Worm (Caenorhabditis elegans) whole organism, L3 larva: ENCODE results near the gene F28C6.8.

Source experiments
- R02D3.7 ChIP-seq: fragments of 150-350 bp; optimal IDR thresholded peaks from 2 replicates; lab custom pipeline; 2014; ENCODE audit warnings: missing biosample characterization, missing genetic modification characterization
- aly-2 ChIP-seq: fragments of 150-350 bp; optimal IDR thresholded peaks from 2 replicates; lab custom pipeline; 2014; ENCODE audit warnings: missing biosample characterization, missing genetic modification characterization
- elt-3 ChIP-seq, 3 experiments: fragments of 150-350 bp in 1 of 3; sonication (generic microtip) in 2 of 3; optimal IDR thresholded peaks; 2 replicates in 2 of 3; 4 replicates in 1 of 3; lab custom pipeline; 2014 to 2017; ENCODE audit warnings: missing biosample characterization in 3 of 3, missing genetic modification characterization in 3 of 3
- nhr-28 ChIP-seq: fragments of 150-350 bp; optimal IDR thresholded peaks from 2 replicates; lab custom pipeline; 2014; ENCODE audit warnings: missing biosample characterization, missing genetic modification characterization
- snpc-4 ChIP-seq: fragments of 150-350 bp; optimal IDR thresholded peaks from 2 replicates; lab custom pipeline; 2014; ENCODE audit warnings: missing biosample characterization, missing genetic modification characterization
- unc-62 ChIP-seq: fragments of 150-350 bp; sonication (generic microtip); optimal IDR thresholded peaks from 4 replicates; lab custom pipeline; 2014; ENCODE audit warnings: missing biosample characterization, missing genetic modification reagents, missing genetic modification characterization

- TF ChIP-seq snpc-4 (tag; lab: Kevin White, UChicago) (peak; percentile 95), aly-2 (tag; lab: Kevin White, UChicago) (peak; percentile 53), nhr-28 (tag; lab: Kevin White, UChicago) (peak; percentile 77), unc-62 (GFP tag; lab: Kevin White, UChicago) (peak; percentile 96), elt-3 (tag; optimal IDR thresholded peaks at IDR 0.05; lab: Kevin White, UChicago) (peak; percentile 60 to 99 (median 98)), R02D3.7 (peak; percentile 94)
These were observed 45.4 kb upstream of the F28C6.8 start, which contains the start of gene iff-2 for ce11 chrII:8561227-8561626.
